Worm (Caenorhabditis elegans) whole organism, L1 larva: Measurements from ENCODE around the gene gst-26.

ENCODE experiments used
- C16A3.4 ChIP-seq: fragments of 150-350 bp; optimal IDR thresholded peaks from 2 replicates; lab custom pipeline; 2014; ENCODE audit warnings: missing biosample characterization, missing genetic modification characterization
- F16B12.6 ChIP-seq: fragments of 150-350 bp; optimal IDR thresholded peaks from 2 replicates; lab custom pipeline; 2014; ENCODE audit warnings: missing biosample characterization, missing genetic modification characterization
- Y116A8C.19 ChIP-seq: sonication (generic microtip); optimal IDR thresholded peaks from 2 replicates; lab custom pipeline; 2016; ENCODE audit warnings: missing compliant biosample characterization, missing genetic modification characterization, borderline replicate concordance
- aha-1 ChIP-seq: fragments of 150-350 bp; optimal IDR thresholded peaks from 2 replicates; lab custom pipeline; 2014; ENCODE audit warnings: missing biosample characterization, missing genetic modification characterization
- ceh-63 ChIP-seq: fragments of 200-800 bp; sonication (Bioruptor generic); optimal IDR thresholded peaks from 2 replicates; lab custom pipeline; 2018; ENCODE audit warnings: mild to moderate bottlenecking, missing genetic modification characterization, missing compliant biosample characterization
- ceh-8 ChIP-seq: fragments of 200-800 bp; sonication (Bioruptor generic); optimal IDR thresholded peaks from 2 replicates; lab custom pipeline; 2018; ENCODE audit warnings: mild to moderate bottlenecking, missing genetic modification characterization, moderate library complexity, missing compliant biosample characterization
- ceh-82 ChIP-seq, 3 experiments: fragments of 150-350 bp in 1 of 3; sonication (generic microtip) in 2 of 3; optimal IDR thresholded peaks; 2 replicates each; lab custom pipeline; 2014 to 2017; ENCODE audit warnings: missing biosample characterization in 3 of 3, missing genetic modification characterization in 3 of 3
- ceh-88 ChIP-seq: fragments of 200-800 bp; sonication (Bioruptor generic); IDR thresholded peaks from 2 replicates; pipeline ENCODE4 v1.3.6; 2022; ENCODE audit warnings: missing genetic modification characterization, missing compliant biosample characterization
- ces-1 ChIP-seq: fragments of 150-350 bp; optimal IDR thresholded peaks from 2 replicates; lab custom pipeline; 2014; ENCODE audit warnings: missing biosample characterization, missing genetic modification reagents, missing genetic modification characterization
- dsc-1 ChIP-seq: sonication (generic microtip); optimal IDR thresholded peaks from 2 replicates; lab custom pipeline; 2016; ENCODE audit warnings: mild to moderate bottlenecking, missing genetic modification characterization, missing compliant biosample characterization
- egl-13 ChIP-seq: sonication (generic microtip); optimal IDR thresholded peaks from 2 replicates; lab custom pipeline; 2016; ENCODE audit warnings: missing genotype, missing genetic modification reagents, missing genetic modification characterization, missing compliant biosample characterization
- egl-27 ChIP-seq, 2 experiments: fragments of 150-350 bp in 1 of 2; sonication (generic microtip); optimal IDR thresholded peaks; 3 replicates each; lab custom pipeline; 2017 to 2018; ENCODE audit warnings: missing biosample characterization in 2 of 2, missing genetic modification characterization in 2 of 2, missing genetic modification reagents in 2 of 2
- elt-3 ChIP-seq, 6 experiments: fragments of 150-350 bp in 1 of 6; sonication (generic microtip); optimal IDR thresholded peaks; 2 replicates each; lab custom pipeline; 2017 to 2018; ENCODE audit warnings: missing biosample characterization in 6 of 6, missing genetic modification characterization in 6 of 6, inconsistent platforms in 1 of 6
- ets-5 ChIP-seq: fragments of 200-800 bp; sonication (Bioruptor generic); IDR thresholded peaks from 2 replicates; pipeline ENCODE4 v1.3.6; 2022; ENCODE audit warnings: missing genetic modification characterization, missing compliant biosample characterization
- fkh-4 ChIP-seq: sonication (generic microtip); optimal IDR thresholded peaks from 2 replicates; lab custom pipeline; 2016; ENCODE audit warnings: missing compliant biosample characterization, missing genetic modification characterization, borderline replicate concordance
- hlh-17 ChIP-seq: fragments of 200-800 bp; sonication (Bioruptor generic); optimal IDR thresholded peaks from 2 replicates; lab custom pipeline; 2018; ENCODE audit warnings: missing genetic modification characterization, mild to moderate bottlenecking, missing compliant biosample characterization, moderate library complexity, borderline replicate concordance
- hlh-4 ChIP-seq: sonication (generic microtip); optimal IDR thresholded peaks from 2 replicates; lab custom pipeline; 2016; ENCODE audit warnings: mild to moderate bottlenecking, missing genetic modification characterization, missing compliant biosample characterization
- isw-1 ChIP-seq: fragments of 200-800 bp; sonication (Bioruptor generic); IDR thresholded peaks from 2 replicates; pipeline ENCODE4 v1.3.6; 2022; ENCODE audit warnings: missing genetic modification characterization, missing compliant biosample characterization
- jun-1 ChIP-seq: fragments of 150-350 bp; optimal IDR thresholded peaks from 2 replicates; lab custom pipeline; 2014; ENCODE audit warnings: missing biosample characterization, missing genetic modification reagents, missing genetic modification characterization
- lin-14 ChIP-seq: fragments of 200-800 bp; sonication (Bioruptor generic); optimal IDR thresholded peaks from 2 replicates; lab custom pipeline; 2018; ENCODE audit warnings: mild to moderate bottlenecking, missing genetic modification characterization, moderate library complexity, missing compliant biosample characterization
- lsy-2 ChIP-seq, 2 experiments: fragments of 150-350 bp; optimal IDR thresholded peaks; 2 replicates each; lab custom pipeline; 2014; ENCODE audit warnings: missing biosample characterization in 2 of 2, missing genetic modification characterization in 2 of 2
- mab-9 ChIP-seq: fragments of 200-800 bp; sonication (Bioruptor generic); IDR thresholded peaks from 2 replicates; pipeline ENCODE4 v1.3.6; 2022; ENCODE audit warnings: missing genetic modification reagents, missing genetic modification characterization, missing compliant biosample characterization
- mdl-1 ChIP-seq, 2 experiments: fragments of 150-350 bp; optimal IDR thresholded peaks; 2 replicates each; lab custom pipeline; 2014 to 2017; ENCODE audit warnings: missing biosample characterization in 2 of 2, missing genetic modification characterization in 2 of 2, inconsistent platforms in 1 of 2
- mep-1 ChIP-seq: fragments of 150-350 bp; optimal IDR thresholded peaks from 2 replicates; lab custom pipeline; 2014; ENCODE audit warnings: missing biosample characterization, missing genetic modification characterization
- nhr-11 ChIP-seq: fragments of 150-350 bp; optimal IDR thresholded peaks from 2 replicates; lab custom pipeline; 2014; ENCODE audit warnings: missing biosample characterization, missing genetic modification characterization
- nhr-19 ChIP-seq: fragments of 200-800 bp; sonication (Bioruptor generic); conservative IDR thresholded peaks from 2 replicates; pipeline ENCODE4 v1.3.6; 2022; ENCODE audit warnings: missing genetic modification characterization, missing compliant biosample characterization
- nhr-28 ChIP-seq: fragments of 150-350 bp; optimal IDR thresholded peaks from 2 replicates; lab custom pipeline; 2014; ENCODE audit warnings: missing biosample characterization, missing genetic modification characterization
- nhr-47 ChIP-seq: sonication (generic microtip); optimal IDR thresholded peaks from 2 replicates; lab custom pipeline; 2016; ENCODE audit warnings: mild to moderate bottlenecking, missing genetic modification characterization, moderate library complexity, missing compliant biosample characterization
- nhr-71 ChIP-seq: sonication (generic microtip); optimal IDR thresholded peaks from 2 replicates; lab custom pipeline; 2016; ENCODE audit warnings: mild to moderate bottlenecking, missing genetic modification characterization, moderate library complexity, missing compliant biosample characterization
- nhr-85 ChIP-seq: sonication (generic microtip); peaks from one replicate; lab custom pipeline; 2016; ENCODE audit warnings: missing genetic modification characterization, inconsistent platforms, missing compliant biosample characterization
- nhr-90 ChIP-seq: sonication (generic microtip); optimal IDR thresholded peaks from 2 replicates; lab custom pipeline; 2016; ENCODE audit warnings: mild to moderate bottlenecking, missing genetic modification characterization, missing compliant biosample characterization; ENCODE audit not compliant: poor library complexity
- pax-3 ChIP-seq: fragments of 200-800 bp; sonication (Bioruptor generic); optimal IDR thresholded peaks from 2 replicates; lab custom pipeline; 2018; ENCODE audit warnings: mild to moderate bottlenecking, missing genetic modification characterization, moderate library complexity, missing compliant biosample characterization
- pqm-1 ChIP-seq: sonication (generic microtip); optimal IDR thresholded peaks from 3 replicates; lab custom pipeline; 2017; ENCODE audit warnings: missing biosample characterization, missing genetic modification characterization
- rnt-1 ChIP-seq: sonication (generic microtip); optimal IDR thresholded peaks from 2 replicates; lab custom pipeline; 2016; ENCODE audit warnings: mild to moderate bottlenecking, missing genetic modification characterization, moderate library complexity, missing compliant biosample characterization
- skn-1 ChIP-seq: fragments of 150-350 bp; optimal IDR thresholded peaks from 2 replicates; lab custom pipeline; 2014; ENCODE audit warnings: missing biosample characterization, missing genetic modification characterization
- sup-37 ChIP-seq: fragments of 200-800 bp; sonication (Bioruptor generic); optimal IDR thresholded peaks from 2 replicates; lab custom pipeline; 2018; ENCODE audit warnings: mild to moderate bottlenecking, missing genetic modification characterization, missing compliant biosample characterization
- swsn-7 ChIP-seq: sonication (generic microtip); optimal IDR thresholded peaks from 2 replicates; lab custom pipeline; 2016; ENCODE audit warnings: missing genetic modification characterization, missing compliant biosample characterization
- tlp-1 ChIP-seq: fragments of 150-350 bp; optimal IDR thresholded peaks from 2 replicates; lab custom pipeline; 2014; ENCODE audit warnings: missing biosample characterization, missing genetic modification characterization
- unc-62 ChIP-seq: fragments of 150-350 bp; optimal IDR thresholded peaks from 2 replicates; lab custom pipeline; 2014; ENCODE audit warnings: missing biosample characterization, missing genetic modification reagents, missing genetic modification characterization
- unc-86 ChIP-seq: sonication (generic microtip); optimal IDR thresholded peaks from 2 replicates; lab custom pipeline; 2016; ENCODE audit warnings: missing genetic modification characterization, missing compliant biosample characterization
- vab-15 ChIP-seq: sonication (generic microtip); optimal IDR thresholded peaks from 2 replicates; lab custom pipeline; 2017; ENCODE audit warnings: missing genotype, mild to moderate bottlenecking, missing genetic modification characterization, missing compliant biosample characterization
- zag-1 ChIP-seq: fragments of 150-350 bp; optimal IDR thresholded peaks from 2 replicates; lab custom pipeline; 2014; ENCODE audit warnings: missing biosample characterization, missing genetic modification characterization
- zip-4 ChIP-seq: fragments of 200-800 bp; sonication (Bioruptor generic); optimal IDR thresholded peaks from 2 replicates; lab custom pipeline; 2018; ENCODE audit warnings: mild to moderate bottlenecking, missing genetic modification characterization, moderate library complexity, missing compliant biosample characterization
- ztf-4 ChIP-seq: fragments of 150-350 bp; optimal IDR thresholded peaks from 2 replicates; lab custom pipeline; 2014; ENCODE audit warnings: missing biosample characterization, missing genetic modification characterization

Gene gst-26

DNA sequence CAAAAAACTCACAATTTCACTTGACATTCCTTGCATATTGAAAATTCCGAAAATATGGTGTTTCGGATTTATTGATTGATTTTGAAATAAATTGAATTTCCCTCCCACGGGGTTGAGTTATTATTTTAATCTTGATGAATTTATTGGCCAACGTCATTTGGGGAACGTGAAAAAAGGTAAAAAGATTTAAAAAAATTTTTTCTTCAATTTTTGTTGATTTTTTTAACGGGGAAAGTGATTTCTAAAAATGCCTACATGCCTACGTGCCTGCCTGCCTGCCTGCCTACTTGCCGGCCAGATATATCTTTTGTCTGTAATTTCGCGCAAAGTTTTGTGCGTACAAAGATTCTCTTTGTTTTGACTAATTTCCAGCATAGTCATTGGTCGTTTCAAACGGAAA is 30.0 kb downstream of the gst-26 start, which contains the start of gene Y53F4B.24:
TSS of gene Y53F4B.24 (minus strand) at position 101 of the 400 bp plus-strand sequence.
- TF ChIP-seq swsn-7 (no peak), nhr-85 (tag; lab: Kevin White, UChicago) (peak; percentile 4), ceh-88 (GFP tag; lab: Robert Waterston, UW) (no peak), pax-3 (tag; lab: Kevin White, UChicago) (no peak), unc-86 (tag; lab: Kevin White, UChicago) (no peak), nhr-11 (tag; lab: Kevin White, UChicago) (no peak)

DNA sequence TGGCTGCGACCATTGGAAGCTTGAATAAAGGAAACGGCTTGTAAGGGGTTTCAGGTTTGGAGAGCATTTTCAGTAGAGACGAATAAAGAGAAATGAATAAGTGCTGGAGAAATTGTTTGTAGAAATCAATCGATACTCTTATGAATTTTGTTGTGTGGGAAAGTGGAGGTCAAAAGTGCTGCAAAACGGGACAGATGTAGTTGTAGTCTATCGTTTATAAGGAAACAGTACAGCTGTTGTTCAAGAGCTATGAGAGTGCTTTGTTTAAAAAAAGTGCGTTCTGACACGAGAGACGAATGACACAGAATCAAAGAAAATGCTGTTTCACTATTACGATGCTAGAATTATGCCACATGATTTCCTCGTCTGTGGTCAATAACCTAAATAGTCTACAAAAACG is 33.8 kb downstream of the gst-26 start, which contains the start of gene Y53F4B.62:
TSS of gene Y53F4B.62 (minus strand) at position 101 of the 400 bp plus-strand sequence.
- TF ChIP-seq ceh-82 (tag; optimal IDR thresholded peaks at IDR 0.05; lab: Kevin White, UChicago) (no peak), ces-1 (GFP tag; lab: Kevin White, UChicago) (no peak), fkh-4 (no peak), hlh-17 (GFP tag; lab: Kevin White, UChicago) (no peak), elt-3 (tag; optimal IDR thresholded peaks at IDR 0.05; lab: Kevin White, UChicago) (no peak), nhr-19 (no peak), C16A3.4 (tag; lab: Kevin White, UChicago) (no peak), ztf-4 (tag; lab: Kevin White, UChicago) (no peak), aha-1 (no peak), mdl-1 (tag; optimal IDR thresholded peaks at IDR 0.05; lab: Kevin White, UChicago) (no peak), tlp-1 (no peak), lsy-2 (tag; optimal IDR thresholded peaks at IDR 0.05; lab: Kevin White, UChicago) (no peak), unc-62 (GFP tag; lab: Kevin White, UChicago) (no peak), rnt-1 (tag; lab: Kevin White, UChicago) (no peak)
- TF ChIP-seq, all 84 proteins: peak for 0

DNA sequence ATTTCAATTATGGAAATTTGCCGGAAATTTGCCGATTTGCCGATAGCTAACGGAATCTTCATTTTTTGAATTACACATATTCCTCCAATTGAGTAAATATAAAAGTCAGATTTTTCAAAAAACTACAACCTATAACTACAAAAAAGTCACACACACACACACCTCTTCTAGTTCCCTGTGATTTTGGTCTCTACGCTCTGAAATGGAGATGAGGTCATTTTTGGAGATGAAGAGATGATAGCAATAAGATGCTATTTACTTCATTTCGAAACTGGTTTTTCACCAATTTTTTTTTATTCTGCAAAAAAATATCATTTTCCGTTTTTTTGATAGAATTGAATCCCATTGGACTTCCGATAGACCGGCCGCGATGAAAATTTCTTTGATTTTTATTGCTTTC is 40.2 kb downstream of the gst-26 start, which contains the start of gene Y53F4B.23:
TSS of gene Y53F4B.23 (plus strand) at position 312 of the 400 bp plus-strand sequence.
- no peak for TF ChIP-seq zip-4 (GFP tag; lab: Kevin White, UChicago)
- no peak for TF ChIP-seq mep-1 (tag; lab: Kevin White, UChicago)
- TF ChIP-seq mab-9: no peak
- TF ChIP-seq isw-1 (GFP tag; lab: Robert Waterston, UW): no peak
- TF ChIP-seq nhr-90 (tag; lab: Kevin White, UChicago): no peak
- no peak for TF ChIP-seq egl-13
- no peak for TF ChIP-seq pqm-1
- TF ChIP-seq ceh-8 (GFP tag; lab: Kevin White, UChicago): no peak
- TF ChIP-seq tlp-1: no peak
- no peak for TF ChIP-seq dsc-1 (tag; lab: Kevin White, UChicago)
- no peak for TF ChIP-seq nhr-71 (tag; lab: Kevin White, UChicago)
- TF ChIP-seq hlh-17 (GFP tag; lab: Kevin White, UChicago): no peak
- TF ChIP-seq ceh-88 (GFP tag; lab: Robert Waterston, UW): no peak
- no peak for TF ChIP-seq egl-27 (tag; optimal IDR thresholded peaks at IDR 0.05; lab: Kevin White, UChicago)
- no peak for TF ChIP-seq ces-1 (GFP tag; lab: Kevin White, UChicago)
- no peak for TF ChIP-seq ceh-63 (GFP tag; lab: Kevin White, UChicago)

DNA sequence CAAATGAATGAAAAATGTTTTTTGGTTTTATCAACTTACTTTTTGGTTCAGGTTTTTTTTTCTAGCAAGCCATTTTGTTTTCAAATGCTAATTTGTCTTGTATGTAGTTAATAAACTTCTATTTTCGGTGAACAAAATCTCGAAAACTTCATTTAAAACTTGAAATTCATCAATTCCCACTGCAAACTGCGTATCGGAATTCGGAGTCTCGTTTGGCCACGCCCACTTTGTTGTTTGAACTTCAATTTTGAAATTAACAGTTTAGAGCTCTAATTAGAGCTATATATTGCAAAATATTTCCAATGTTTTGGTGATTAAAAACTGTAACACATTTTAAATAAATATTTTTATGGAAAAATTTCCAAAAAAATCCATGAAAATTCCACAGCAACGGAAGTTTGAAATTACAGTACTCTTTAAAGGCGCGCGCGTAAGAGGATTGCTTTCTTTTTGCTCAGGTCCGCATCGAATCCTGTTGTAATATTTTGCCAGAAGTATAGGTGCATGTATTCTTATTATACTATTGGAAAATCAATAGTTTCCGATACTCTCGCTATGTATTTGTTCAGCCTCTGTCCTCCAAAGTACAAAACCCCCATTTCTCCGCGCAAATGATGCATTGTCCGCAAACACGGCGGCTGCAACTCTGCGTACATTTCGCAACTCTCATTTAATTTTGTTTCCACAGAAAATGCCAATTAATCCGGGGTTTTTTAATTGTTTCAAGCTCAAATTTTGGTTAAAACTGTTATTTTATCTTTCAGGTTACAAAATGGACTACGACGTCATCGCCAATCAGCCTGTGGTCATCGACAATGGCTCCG is 44.6 kb downstream of the gst-26 start, which contains the start of gene arp-1:
TSS of gene arp-1 (plus strand) at position 765 of the 824 bp plus-strand sequence.
- TF ChIP-seq mep-1 (tag; lab: Kevin White, UChicago) (peak; percentile 63), tlp-1 (no peak), unc-62 (GFP tag; lab: Kevin White, UChicago) (no peak), swsn-7 (peak; percentile 34), skn-1 (peak; percentile 43), nhr-28 (tag; lab: Kevin White, UChicago) (no peak), jun-1 (tag; lab: Kevin White, UChicago) (no peak), lin-14 (GFP tag; lab: Kevin White, UChicago) (peak; percentile 58), vab-15 (no peak), zag-1 (tag; lab: Kevin White, UChicago) (no peak), ceh-82 (tag; optimal IDR thresholded peaks at IDR 0.05; lab: Kevin White, UChicago) (peak; percentile 50 to 63 (median 52)), sup-37 (no peak), Y116A8C.19 (tag; lab: Kevin White, UChicago) (no peak), ets-5 (GFP tag; lab: Robert Waterston, UW) (no peak), nhr-47 (tag; lab: Kevin White, UChicago) (peak; percentile 34), F16B12.6 (tag; lab: Kevin White, UChicago) (peak; percentile 97), unc-86 (tag; lab: Kevin White, UChicago) (no peak), hlh-4 (tag; lab: Kevin White, UChicago) (no peak), ces-1 (GFP tag; lab: Kevin White, UChicago) (no peak), egl-13 (no peak), ceh-88 (GFP tag; lab: Robert Waterston, UW) (no peak)
